Worm (Caenorhabditis elegans) whole organism, L3 larva: ENCODE measurements around the gene T13F3.6.

Source experiments
- R02D3.7 ChIP-seq: fragments of 150-350 bp; optimal IDR thresholded peaks from 2 replicates; lab custom pipeline; 2014; ENCODE audit warnings: missing biosample characterization, missing genetic modification characterization
- ama-1 ChIP-seq: fragments of 150-350 bp; optimal IDR thresholded peaks from 2 replicates; lab custom pipeline; 2018
- ceh-16 ChIP-seq: sonication (generic microtip); optimal IDR thresholded peaks from 2 replicates; lab custom pipeline; 2017; ENCODE audit warnings: missing biosample characterization, missing genetic modification characterization
- ceh-28 ChIP-seq: fragments of 150-350 bp; optimal IDR thresholded peaks from 2 replicates; lab custom pipeline; 2014; ENCODE audit warnings: missing biosample characterization, missing genetic modification reagents, missing genetic modification characterization
- ceh-82 ChIP-seq: fragments of 150-350 bp; optimal IDR thresholded peaks from 2 replicates; lab custom pipeline; 2014; ENCODE audit warnings: missing biosample characterization, missing genetic modification characterization
- daf-12 ChIP-seq: fragments of 150-350 bp; optimal IDR thresholded peaks from 2 replicates; lab custom pipeline; 2014; ENCODE audit warnings: missing biosample characterization, missing genetic modification reagents, missing genetic modification characterization
- egl-27 ChIP-seq: sonication (generic microtip); optimal IDR thresholded peaks from 4 replicates; lab custom pipeline; 2017; ENCODE audit warnings: missing biosample characterization, missing genetic modification reagents, missing genetic modification characterization
- egl-5 ChIP-seq: fragments of 150-350 bp; optimal IDR thresholded peaks from 2 replicates; lab custom pipeline; 2017; ENCODE audit warnings: missing biosample characterization, missing genetic modification reagents, missing genetic modification characterization, inconsistent platforms
- elt-2 ChIP-seq: sonication (generic microtip); optimal IDR thresholded peaks from 2 replicates; lab custom pipeline; 2016; ENCODE audit warnings: missing genetic modification reagents, mild to moderate bottlenecking, missing genetic modification characterization, missing compliant biosample characterization
- fkh-10 ChIP-seq: sonication (generic microtip); optimal IDR thresholded peaks from 2 replicates; lab custom pipeline; 2017; ENCODE audit warnings: missing biosample characterization, missing genetic modification reagents, missing genetic modification characterization
- fkh-2 ChIP-seq: fragments of 150-350 bp; optimal IDR thresholded peaks from 2 replicates; lab custom pipeline; 2014; ENCODE audit warnings: missing biosample characterization, missing genetic modification reagents, missing genetic modification characterization
- fos-1 ChIP-seq: fragments of 150-350 bp; optimal IDR thresholded peaks from 2 replicates; lab custom pipeline; 2014; ENCODE audit warnings: missing biosample characterization, missing genetic modification characterization
- hmg-11 ChIP-seq: sonication (generic microtip); optimal IDR thresholded peaks from 2 replicates; lab custom pipeline; 2016; ENCODE audit warnings: missing genetic modification characterization, missing compliant biosample characterization
- lin-15B ChIP-seq: fragments of 150-350 bp; optimal IDR thresholded peaks from 2 replicates; lab custom pipeline; 2014; ENCODE audit warnings: missing biosample characterization, missing genetic modification characterization
- lin-39 ChIP-seq: fragments of 150-350 bp; optimal IDR thresholded peaks from 2 replicates; lab custom pipeline; 2018; ENCODE audit warnings: missing biosample characterization, missing genetic modification reagents, missing genetic modification characterization
- lsy-12 ChIP-seq: sonication (generic microtip); optimal IDR thresholded peaks from 2 replicates; lab custom pipeline; 2016; ENCODE audit warnings: mild to moderate bottlenecking, missing genetic modification characterization, missing compliant biosample characterization
- mdl-1 ChIP-seq: fragments of 150-350 bp; optimal IDR thresholded peaks from 2 replicates; lab custom pipeline; 2014; ENCODE audit warnings: missing biosample characterization, missing genetic modification characterization
- mml-1 ChIP-seq: fragments of 150-350 bp; sonication (generic microtip); optimal IDR thresholded peaks from 3 replicates; lab custom pipeline; 2014; ENCODE audit warnings: missing biosample characterization, missing genetic modification characterization
- nfya-1 ChIP-seq: sonication (generic microtip); optimal IDR thresholded peaks from 2 replicates; lab custom pipeline; 2017; ENCODE audit warnings: missing genetic modification characterization, mild to moderate bottlenecking, missing compliant biosample characterization, antibody characterized with exemption, moderate library complexity; ENCODE audit not compliant: insufficient read depth
- nhr-12 ChIP-seq: fragments of 150-350 bp; optimal IDR thresholded peaks from 2 replicates; lab custom pipeline; 2014; ENCODE audit warnings: missing biosample characterization, missing genetic modification characterization
- nhr-237 ChIP-seq: fragments of 150-350 bp; optimal IDR thresholded peaks from 2 replicates; lab custom pipeline; 2014; ENCODE audit warnings: missing biosample characterization, missing genetic modification characterization
- nhr-25 ChIP-seq: sonication (generic microtip); optimal IDR thresholded peaks from 2 replicates; lab custom pipeline; 2017; ENCODE audit warnings: missing biosample characterization, missing genetic modification characterization
- nhr-28 ChIP-seq: fragments of 150-350 bp; optimal IDR thresholded peaks from 2 replicates; lab custom pipeline; 2014; ENCODE audit warnings: missing biosample characterization, missing genetic modification characterization
- nhr-43 ChIP-seq: sonication (generic microtip); optimal IDR thresholded peaks from 2 replicates; lab custom pipeline; 2016; ENCODE audit warnings: mild to moderate bottlenecking, missing genetic modification characterization, missing compliant biosample characterization; ENCODE audit not compliant: poor library complexity, severe bottlenecking
- nhr-67 ChIP-seq: fragments of 150-350 bp; optimal IDR thresholded peaks from 2 replicates; lab custom pipeline; 2014; ENCODE audit warnings: missing biosample characterization, missing genetic modification characterization
- nhr-76 ChIP-seq: fragments of 150-350 bp; sonication (generic microtip); optimal IDR thresholded peaks from 5 replicates; lab custom pipeline; 2014; ENCODE audit warnings: missing biosample characterization, missing genetic modification characterization
- nhr-77 ChIP-seq: fragments of 150-350 bp; optimal IDR thresholded peaks from 2 replicates; lab custom pipeline; 2014; ENCODE audit warnings: missing biosample characterization, missing genetic modification characterization
- pqm-1 ChIP-seq: fragments of 150-350 bp; optimal IDR thresholded peaks from 2 replicates; lab custom pipeline; 2017; ENCODE audit warnings: missing biosample characterization, missing genetic modification characterization, inconsistent platforms
- skn-1 ChIP-seq: fragments of 150-350 bp; optimal IDR thresholded peaks from 2 replicates; lab custom pipeline; 2014; ENCODE audit warnings: missing biosample characterization, missing genetic modification characterization
- snpc-4 ChIP-seq: fragments of 150-350 bp; optimal IDR thresholded peaks from 2 replicates; lab custom pipeline; 2014; ENCODE audit warnings: missing biosample characterization, missing genetic modification characterization
- tbx-2 ChIP-seq: sonication (generic microtip); optimal IDR thresholded peaks from 2 replicates; lab custom pipeline; 2016; ENCODE audit warnings: mild to moderate bottlenecking, missing genetic modification characterization, missing compliant biosample characterization
- unc-39 ChIP-seq: sonication (generic microtip); optimal IDR thresholded peaks from 4 replicates; lab custom pipeline; 2017; ENCODE audit warnings: missing biosample characterization, missing genetic modification characterization
- unc-62 ChIP-seq: fragments of 150-350 bp; sonication (generic microtip); optimal IDR thresholded peaks from 4 replicates; lab custom pipeline; 2014; ENCODE audit warnings: missing biosample characterization, missing genetic modification reagents, missing genetic modification characterization
- ztf-11 ChIP-seq: fragments of 150-350 bp; optimal IDR thresholded peaks from 2 replicates; lab custom pipeline; 2014; ENCODE audit warnings: missing biosample characterization, missing genetic modification characterization

Gene T13F3.6

ce11 chrV:16271121-16271520 lies at the start of gene T13F3.6:
T13F3.6 (minus strand) TSS chrV:16271221.
- no peak for TF ChIP-seq tbx-2
- no peak for TF ChIP-seq pqm-1 (tag; lab: Kevin White, UChicago)
- TF ChIP-seq nhr-25 = no peak
- no peak for TF ChIP-seq fkh-2 (tag; lab: Kevin White, UChicago)
- no peak for TF ChIP-seq nfya-1 (tag; lab: Kevin White, UChicago)
- TF ChIP-seq fos-1 (tag; lab: Kevin White, UChicago) = no peak
- TF ChIP-seq ama-1 (lab: Kevin White, UChicago) = no peak
- no peak for TF ChIP-seq unc-39 (tag; lab: Kevin White, UChicago)
- no peak for TF ChIP-seq unc-62
- no peak for TF ChIP-seq ceh-16 (tag; lab: Kevin White, UChicago)

- TF ChIP-seq ceh-28 (tag; lab: Kevin White, UChicago) = no peak
- no peak for TF ChIP-seq unc-39 (tag; lab: Kevin White, UChicago)
- no peak for TF ChIP-seq fkh-10
- TF ChIP-seq ztf-11 (tag; lab: Kevin White, UChicago) = no peak
- TF ChIP-seq egl-27 (tag; lab: Kevin White, UChicago) = no peak
- no peak for TF ChIP-seq mdl-1
- no peak for TF ChIP-seq nhr-25
Observed at ce11 chrV:16317244-16317643, 46.2 kb upstream of the T13F3.6 start, which contains the start of gene srh-180. srh-180 (plus strand) TSS chrV:16317544.

- TF ChIP-seq pqm-1 (tag; lab: Kevin White, UChicago) = no peak
- TF ChIP-seq tbx-2 = no peak
- no peak for TF ChIP-seq lin-15B (tag; lab: Kevin White, UChicago)
- no peak for TF ChIP-seq lin-39 (tag; lab: Kevin White, UChicago)
- TF ChIP-seq nhr-28 (tag; lab: Kevin White, UChicago) = no peak
- TF ChIP-seq fos-1 (tag; lab: Kevin White, UChicago) = no peak
- no peak for TF ChIP-seq skn-1 (tag; lab: Kevin White, UChicago)
- no peak for TF ChIP-seq nhr-67
- TF ChIP-seq nhr-76 (tag; lab: Kevin White, UChicago) = no peak
- TF ChIP-seq, all 47 proteins: peak for 0
Observed at ce11 chrV:16315004-16315403, 44.0 kb upstream of the T13F3.6 start, which contains the start of gene str-214. str-214 (plus strand) TSS chrV:16315304.

- no peak for TF ChIP-seq ceh-28 (tag; lab: Kevin White, UChicago)
- TF ChIP-seq daf-12 (tag; lab: Kevin White, UChicago) = no peak
- TF ChIP-seq nhr-67 = no peak
- peak; percentile 15 for TF ChIP-seq elt-2
Observed at ce11 chrV:16309523-16309922, 38.5 kb upstream of the T13F3.6 start, which contains the start of gene oac-7. oac-7 (plus strand) TSS chrV:16309805.

ce11 chrV:16308343-16308742 lies 37.3 kb upstream of the T13F3.6 start:
- no peak for TF ChIP-seq nhr-28 (tag; lab: Kevin White, UChicago)
- no peak for TF ChIP-seq nhr-43 (tag; lab: Kevin White, UChicago)
- TF ChIP-seq ztf-11 (tag; lab: Kevin White, UChicago) = no peak
- no peak for TF ChIP-seq nhr-237 (tag; lab: Kevin White, UChicago)
- TF ChIP-seq lin-39 (tag; lab: Kevin White, UChicago) = no peak
- no peak for TF ChIP-seq fos-1 (tag; lab: Kevin White, UChicago)
- TF ChIP-seq nhr-12 (tag; lab: Kevin White, UChicago) = no peak

ce11 chrV:16307253-16307652 lies 36.2 kb upstream of the T13F3.6 start, which contains the start of gene srxa-7:
srxa-7 (plus strand) TSS chrV:16307553.
- TF ChIP-seq daf-12 (tag; lab: Kevin White, UChicago) (no peak), R02D3.7 (tag; lab: Kevin White, UChicago) (no peak), mml-1 (tag; lab: Kevin White, UChicago) (no peak), pqm-1 (tag; lab: Kevin White, UChicago) (no peak), lsy-12 (tag; lab: Kevin White, UChicago) (no peak), egl-27 (tag; lab: Kevin White, UChicago) (no peak), hmg-11 (tag; lab: Kevin White, UChicago) (no peak), egl-5 (tag; lab: Kevin White, UChicago) (no peak), unc-62 (no peak), nhr-77 (tag; lab: Kevin White, UChicago) (no peak), snpc-4 (tag; lab: Kevin White, UChicago) (no peak), lin-39 (tag; lab: Kevin White, UChicago) (no peak), ceh-82 (tag; lab: Kevin White, UChicago) (no peak), nhr-76 (tag; lab: Kevin White, UChicago) (no peak), nhr-28 (tag; lab: Kevin White, UChicago) (no peak)
